Worm (Caenorhabditis elegans): ENCODE data around the gene F18F11.4.

- TF ChIP-seq unc-62 (GFP tag; optimal IDR thresholded peaks at IDR 0.05) (no peak), nhr-237 (tag; optimal IDR thresholded peaks at IDR 0.05) (no peak), ztf-11 (tag; optimal IDR thresholded peaks at IDR 0.05) (no peak), skn-1 (tag; optimal IDR thresholded peaks at IDR 0.05) (no peak), lin-11 (tag; optimal IDR thresholded peaks at IDR 0.05) (no peak), nhr-23 (tag; optimal IDR thresholded peaks at IDR 0.05) (no peak), nhr-12 (tag; optimal IDR thresholded peaks at IDR 0.05) (no peak)
Observed at ce11 chrIV:364983-365382, 34.4 kb downstream of the F18F11.4 start.
